Fruit fly (Drosophila melanogaster) whole organism, embryonic: ENCODE data around the gene ZIPIC.

ENCODE experiments used
- ATbp ChIP-seq: fragments of 200-800 bp; sonication (Bioruptor generic); optimal IDR thresholded peaks from 2 replicates; lab custom pipeline; 2017; ENCODE audit warnings: missing biosample characterization, mild to moderate bottlenecking, missing genetic modification characterization, missing genetic modification reagents
- Bgb ChIP-seq: fragments of 200-800 bp; sonication (Bioruptor generic); IDR thresholded peaks from 2 replicates; pipeline ENCODE4 v1.3.6; 2022; ENCODE audit warnings: missing biosample characterization, missing genetic modification characterization; ENCODE audit not compliant: partially characterized antibody
- BtbVII ChIP-seq: fragments of 200-800 bp; sonication (Bioruptor generic); optimal IDR thresholded peaks from 3 replicates; lab custom pipeline; 2017; ENCODE audit warnings: missing biosample characterization, mild to moderate bottlenecking, missing genetic modification characterization
- CG10321 ChIP-seq: fragments of 200-800 bp; sonication (Bioruptor generic); IDR thresholded peaks from 2 replicates; pipeline ENCODE4 v1.3.6; 2022; ENCODE audit warnings: missing biosample characterization, missing genetic modification characterization
- CG12104 ChIP-seq: fragments of 200-800 bp; sonication (Bioruptor generic); optimal IDR thresholded peaks from 3 replicates; lab custom pipeline; 2016; ENCODE audit warnings: missing biosample characterization, missing genetic modification characterization
- CG12155 ChIP-seq: fragments of 200-800 bp; sonication (Bioruptor generic); optimal IDR thresholded peaks from 3 replicates; lab custom pipeline; 2016; ENCODE audit warnings: missing biosample characterization, missing genetic modification characterization
- CG12391 ChIP-seq: fragments of 200-800 bp; sonication (Bioruptor generic); optimal IDR thresholded peaks from 3 replicates; lab custom pipeline; 2018; ENCODE audit warnings: missing biosample characterization, mild to moderate bottlenecking, missing genetic modification characterization, moderate library complexity
- CG13624 ChIP-seq: fragments of 200-800 bp; sonication (Bioruptor generic); optimal IDR thresholded peaks from 2 replicates; lab custom pipeline; 2016; ENCODE audit warnings: missing biosample characterization, missing genetic modification characterization
- CG15514 ChIP-seq: fragments of 200-800 bp; sonication (Bioruptor generic); optimal IDR thresholded peaks from 3 replicates; lab custom pipeline; 2017; ENCODE audit warnings: missing biosample characterization, missing genetic modification characterization, mild to moderate bottlenecking, moderate library complexity, missing genetic modification reagents
- CG15696 ChIP-seq: fragments of 200-800 bp; sonication (Bioruptor generic); optimal IDR thresholded peaks from 2 replicates; lab custom pipeline; 2019; ENCODE audit warnings: missing biosample characterization, mild to moderate bottlenecking, missing genetic modification characterization, moderate library complexity
- CG17802 ChIP-seq: fragments of 200-800 bp; sonication (Bioruptor generic); optimal IDR thresholded peaks from 2 replicates; lab custom pipeline; 2018; ENCODE audit warnings: missing biosample characterization, mild to moderate bottlenecking, missing genetic modification characterization, moderate library complexity
- CG2199 ChIP-seq: fragments of 200-800 bp; sonication (Bioruptor generic); IDR thresholded peaks from 3 replicates; pipeline ENCODE4 v1.3.6; 2022; ENCODE audit warnings: missing biosample characterization, missing genetic modification characterization
- CG2202 ChIP-seq: fragments of 200-800 bp; sonication (Bioruptor generic); optimal IDR thresholded peaks from 2 replicates; lab custom pipeline; 2018; ENCODE audit warnings: missing biosample characterization, mild to moderate bottlenecking, missing genetic modification characterization
- CG30403 ChIP-seq: fragments of 200-800 bp; sonication (Bioruptor generic); optimal IDR thresholded peaks from 3 replicates; lab custom pipeline; 2016; ENCODE audit warnings: missing biosample characterization, missing genetic modification characterization
- CG42726 ChIP-seq: fragments of 200-800 bp; sonication (Bioruptor generic); IDR thresholded peaks from 2 replicates; pipeline ENCODE4 v1.3.6; 2022; ENCODE audit warnings: missing biosample characterization, missing genetic modification characterization; ENCODE audit not compliant: partially characterized antibody
- CG4282 ChIP-seq: fragments of 200-800 bp; sonication (Bioruptor generic); optimal IDR thresholded peaks from 2 replicates; lab custom pipeline; 2016; ENCODE audit warnings: missing biosample characterization, missing genetic modification characterization
- CG4404 ChIP-seq: fragments of 200-800 bp; sonication (Bioruptor generic); IDR thresholded peaks from 2 replicates; pipeline ENCODE4 v1.3.6; 2022; ENCODE audit warnings: missing biosample characterization, missing genetic modification characterization
- CG4854 ChIP-seq: fragments of 200-800 bp; sonication (Bioruptor generic); optimal IDR thresholded peaks from 2 replicates; lab custom pipeline; 2016; ENCODE audit warnings: missing biosample characterization, missing genetic modification characterization, inconsistent platforms
- CG6791 ChIP-seq: fragments of 200-800 bp; sonication (Bioruptor generic); IDR thresholded peaks from 3 replicates; pipeline ENCODE4 v1.3.6; 2022; ENCODE audit warnings: missing biosample characterization, missing genetic modification characterization; ENCODE audit not compliant: partially characterized antibody
- CG9215 ChIP-seq: fragments of 200-800 bp; sonication (Bioruptor generic); IDR thresholded peaks from 2 replicates; pipeline ENCODE4 v1.3.6; 2022; ENCODE audit warnings: missing biosample characterization, missing genetic modification characterization
- CkIIα-i1 ChIP-seq: fragments of 200-800 bp; sonication (Bioruptor generic); IDR thresholded peaks from 2 replicates; pipeline ENCODE4 v1.3.6; 2022; ENCODE audit warnings: missing biosample characterization, missing genetic modification characterization
- Dad ChIP-seq: fragments of 200-800 bp; sonication (Bioruptor generic); optimal IDR thresholded peaks from 3 replicates; lab custom pipeline; 2016; ENCODE audit warnings: missing biosample characterization, missing genetic modification characterization
- ERR ChIP-seq: fragments of 200-800 bp; sonication (Bioruptor generic); optimal IDR thresholded peaks from 2 replicates; lab custom pipeline; 2016; ENCODE audit warnings: missing biosample characterization, missing genetic modification characterization
- Gsc ChIP-seq: fragments of 200-800 bp; sonication (Bioruptor generic); IDR thresholded peaks from 2 replicates; pipeline ENCODE4 v1.3.6; 2022; ENCODE audit warnings: missing biosample characterization, missing genetic modification characterization
- Hr51 ChIP-seq, 2 experiments: fragments of 200-800 bp; sonication (Bioruptor generic); optimal IDR thresholded peaks; 2 replicates in 1 of 2; 3 replicates in 1 of 2; lab custom pipeline; 2016 to 2018; ENCODE audit warnings: missing biosample characterization in 2 of 2, missing genetic modification characterization in 2 of 2, mild to moderate bottlenecking in 1 of 2, moderate library complexity in 1 of 2
- Jarid2 ChIP-seq: fragments of 200-800 bp; sonication (Bioruptor generic); optimal IDR thresholded peaks from 3 replicates; lab custom pipeline; 2017; ENCODE audit warnings: mild to moderate bottlenecking, missing biosample characterization, missing genetic modification reagents, missing genetic modification characterization
- Rx ChIP-seq: fragments of 200-800 bp; sonication (Bioruptor generic); IDR thresholded peaks from 2 replicates; pipeline ENCODE4 v1.3.6; 2022; ENCODE audit warnings: missing biosample characterization, missing genetic modification characterization
- Sry-δ ChIP-seq: fragments of 200-800 bp; sonication (Bioruptor generic); optimal IDR thresholded peaks from 2 replicates; lab custom pipeline; 2016; ENCODE audit warnings: missing biosample characterization, missing genetic modification characterization
- Xrp1 ChIP-seq: fragments of 200-800 bp; sonication (Bioruptor generic); IDR thresholded peaks from 2 replicates; pipeline ENCODE4 v1.3.6; 2022; ENCODE audit warnings: missing biosample characterization, missing genetic modification characterization
- chinmo ChIP-seq: fragments of 200-800 bp; sonication (Bioruptor generic); IDR thresholded peaks from 4 replicates; pipeline ENCODE4 v1.3.6; 2022; ENCODE audit warnings: missing biosample characterization, missing genetic modification characterization; ENCODE audit not compliant: partially characterized antibody
- crc ChIP-seq: fragments of 200-800 bp; sonication (Bioruptor generic); optimal IDR thresholded peaks from 2 replicates; lab custom pipeline; 2016; ENCODE audit warnings: missing biosample characterization, missing genetic modification characterization
- dimm ChIP-seq: fragments of 200-800 bp; sonication (Bioruptor generic); IDR thresholded peaks from 2 replicates; pipeline ENCODE4 v1.3.6; 2022; ENCODE audit warnings: missing biosample characterization, missing genetic modification characterization
- fu2 ChIP-seq: fragments of 200-800 bp; sonication (Bioruptor generic); optimal IDR thresholded peaks from 2 replicates; lab custom pipeline; 2016; ENCODE audit warnings: missing biosample characterization, missing genetic modification characterization
- grau ChIP-seq: fragments of 200-800 bp; optimal IDR thresholded peaks from 3 replicates; lab custom pipeline; 2019; ENCODE audit warnings: missing biosample characterization, mild to moderate bottlenecking, missing genetic modification characterization, moderate library complexity
- hbn ChIP-seq: fragments of 200-800 bp; sonication (Bioruptor generic); IDR thresholded peaks from 2 replicates; pipeline ENCODE4 v1.3.6; 2022; ENCODE audit warnings: missing biosample characterization, missing genetic modification characterization; ENCODE audit not compliant: partially characterized antibody
- insv ChIP-seq, 2 experiments: fragments of 200-800 bp; sonication (Bioruptor generic); optimal IDR thresholded peaks; 3 replicates each; lab custom pipeline; 2016 to 2018; ENCODE audit warnings: missing biosample characterization in 2 of 2, missing genetic modification characterization in 2 of 2
- knrl ChIP-seq: fragments of 200-800 bp; sonication (Bioruptor generic); IDR thresholded peaks from 3 replicates; pipeline ENCODE4 v1.3.6; 2022; ENCODE audit warnings: missing biosample characterization, missing genetic modification characterization; ENCODE audit not compliant: partially characterized antibody
- pan ChIP-seq, 4 experiments: fragments of >200 bp in 3 of 4; fragments of 200-800 bp in 1 of 4; sonication (Bioruptor generic) in 1 of 4; optimal IDR thresholded peaks in 3 of 4; IDR thresholded peaks in 1 of 4; 2 replicates each; pipeline versions ENCODE4 v1.3.6 to Lab custom; 2017 to 2022; ENCODE audit warnings: missing biosample characterization in 2 of 4, missing genetic modification characterization in 2 of 4, mixed read lengths in 1 of 4
- phol ChIP-seq: fragments of 200-800 bp; sonication (Bioruptor generic); optimal IDR thresholded peaks from 3 replicates; lab custom pipeline; 2018; ENCODE audit warnings: missing biosample characterization, mild to moderate bottlenecking, missing genetic modification characterization, moderate library complexity
- rib ChIP-seq: fragments of 200-800 bp; sonication (Bioruptor generic); IDR thresholded peaks from 2 replicates; pipeline ENCODE4 v1.3.6; 2022; ENCODE audit warnings: missing biosample characterization, missing genetic modification characterization
- run ChIP-seq: fragments of 200-800 bp; sonication (Bioruptor generic); optimal IDR thresholded peaks from 3 replicates; lab custom pipeline; 2018; ENCODE audit warnings: missing biosample characterization, mild to moderate bottlenecking, missing genetic modification characterization
- sens-2 ChIP-seq: fragments of 200-800 bp; sonication (Bioruptor generic); IDR thresholded peaks from 2 replicates; pipeline ENCODE4 v1.3.6; 2022; ENCODE audit warnings: missing biosample characterization, missing genetic modification characterization
- ssp ChIP-seq: fragments of 200-800 bp; sonication (Bioruptor generic); IDR thresholded peaks from 2 replicates; pipeline ENCODE4 v1.3.6; 2022; ENCODE audit warnings: missing biosample characterization, missing genetic modification characterization
- tll ChIP-seq, 2 experiments: fragments of 200-800 bp in 1 of 2; fragments of >200 bp in 1 of 2; sonication (Bioruptor generic) in 1 of 2; optimal IDR thresholded peaks; 2 replicates each; lab custom pipeline; 2017 to 2019; ENCODE audit warnings: missing biosample characterization in 2 of 2, missing genetic modification characterization in 2 of 2, mild to moderate bottlenecking in 1 of 2, moderate library complexity in 1 of 2
- vvl ChIP-seq: fragments of 200-800 bp; sonication (Bioruptor generic); IDR thresholded peaks from 2 replicates; pipeline ENCODE4 v1.3.6; 2022; ENCODE audit warnings: missing biosample characterization, missing genetic modification characterization
- wor ChIP-seq: fragments of 200-800 bp; sonication (Bioruptor generic); IDR thresholded peaks from 2 replicates; pipeline ENCODE4 v1.3.6; 2022; ENCODE audit warnings: missing biosample characterization, missing genetic modification characterization
- zen ChIP-seq: fragments of 200-800 bp; sonication (Bioruptor generic); optimal IDR thresholded peaks from 3 replicates; lab custom pipeline; 2018; ENCODE audit warnings: missing biosample characterization, mild to moderate bottlenecking, missing genetic modification characterization, moderate library complexity
- zf30C ChIP-seq: fragments of 200-800 bp; sonication (Bioruptor generic); optimal IDR thresholded peaks from 3 replicates; lab custom pipeline; 2018; ENCODE audit warnings: missing biosample characterization, mild to moderate bottlenecking, missing genetic modification characterization

The ZIPIC gene

dm6 chr3R:29997607-29998236 lies 38.9 kb downstream of the ZIPIC start, which contains the start of the genes CG15525 and CG11504 (continued):
- TF ChIP-seq CG12155 = peak; percentile 55
- no peak for TF ChIP-seq CG17802
- peak; percentile 78 for TF ChIP-seq CG12391
- no peak for TF ChIP-seq CG10321 (GFP tag; lab: Robert Waterston, UW)
- TF ChIP-seq CG15514 (GFP tag; lab: Kevin White, UChicago) = peak; percentile 57
- TF ChIP-seq CG6791 = peak; percentile 79
- TF ChIP-seq chinmo (GFP tag; lab: Robert Waterston, UW) = peak; percentile 85; the same call in 1 of the 4 replicates
- TF ChIP-seq CG30403 = peak; percentile 71
- no peak for TF ChIP-seq CG4404 (GFP tag; lab: Robert Waterston, UW)
- TF ChIP-seq grau = peak; percentile 50
- peak; percentile 74 for TF ChIP-seq Sry-δ (GFP tag; lab: Kevin White, UChicago)
- TF ChIP-seq wor (GFP tag; lab: Robert Waterston, UW) = no peak
- peak; percentile 96 for TF ChIP-seq phol (tag; lab: Kevin White, UChicago)
- no peak for TF ChIP-seq CG2199
- no peak for TF ChIP-seq ATbp (GFP tag; lab: Kevin White, UChicago)
- peak; percentile 5 for TF ChIP-seq Dad
- peak; percentile 23 for TF ChIP-seq CG4854 (GFP tag; lab: Kevin White, UChicago)
- TF ChIP-seq zf30C = no peak
- TF ChIP-seq ssp = peak; percentile 22; the same call in 1 of the 2 replicates
- TF ChIP-seq Rx = 0 out of 2 replicates have a peak, but pooled peaks have one; percentile 36
- TF ChIP-seq CG4282 (GFP tag; lab: Kevin White, UChicago) = no peak
- TF ChIP-seq CG42726 (GFP tag; lab: Robert Waterston, UW) = peak; percentile 41; the same call in 1 of the 2 replicates
- TF ChIP-seq CG2202 (tag; lab: Kevin White, UChicago) = no peak
- TF ChIP-seq CG12104 = no peak
- no peak for TF ChIP-seq Jarid2 (GFP tag; lab: Kevin White, UChicago)
- peak; percentile 62; the same call in 1 of the 2 replicates for TF ChIP-seq vvl
- no peak for TF ChIP-seq sens-2 (GFP tag; lab: Robert Waterston, UW)
- TF ChIP-seq CG9215 (GFP tag; lab: Robert Waterston, UW) = peak; percentile 57
- TF ChIP-seq Bgb = peak; percentile 91
- no peak for TF ChIP-seq CG15696 (tag; lab: Kevin White, UChicago)
- TF ChIP-seq Hr51 (GFP tag; optimal IDR thresholded peaks at IDR 0.05; lab: Kevin White, UChicago) = peak in 1 of 2 experiments; percentile 23
- no peak for TF ChIP-seq run (tag; lab: Kevin White, UChicago)
- TF ChIP-seq zen = peak; percentile 32
- no peak for TF ChIP-seq crc (GFP tag; lab: Kevin White, UChicago)
- peak; percentile 65 for TF ChIP-seq CG13624
- no peak for TF ChIP-seq rib (GFP tag; lab: Robert Waterston, UW)
- no peak for TF ChIP-seq BtbVII (GFP tag; lab: Kevin White, UChicago)
- TF ChIP-seq ERR = peak; percentile 10
- no peak for TF ChIP-seq CkIIα-i1 (GFP tag; lab: Robert Waterston, UW)
- no peak for TF ChIP-seq pan (optimal IDR thresholded peaks at IDR 0.05; lab: Kevin White, UChicago)
- TF ChIP-seq pan (GFP tag; optimal IDR thresholded peaks at IDR 0.05 in 1 of 2, IDR thresholded peaks at IDR 0.05 in 1 of 2) = no peak
- no peak for TF ChIP-seq Gsc (GFP tag; lab: Robert Waterston, UW)
- TF ChIP-seq dimm (GFP tag; lab: Robert Waterston, UW) = no peak
- TF ChIP-seq Xrp1 (GFP tag; lab: Robert Waterston, UW) = peak; percentile 65
- TF ChIP-seq knrl = peak; percentile 92
- TF ChIP-seq hbn (GFP tag; lab: Robert Waterston, UW) = peak; percentile 86
- no peak for TF ChIP-seq tll (GFP tag; optimal IDR thresholded peaks at IDR 0.05; lab: Kevin White, UChicago)
- peak; percentile 41 for TF ChIP-seq fu2 (GFP tag; lab: Kevin White, UChicago)
- TF ChIP-seq insv (GFP tag; optimal IDR thresholded peaks at IDR 0.05; lab: Kevin White, UChicago) = peak in 1 of 2 experiments; percentile 7
